Worm (Caenorhabditis elegans) whole organism, mixed stage, embryonic: ENCODE data around the gene spe-26.

Experiments
- M03D4.4 ChIP-seq: sonication (generic microtip); optimal IDR thresholded peaks from 2 replicates; lab custom pipeline; 2017; ENCODE audit warnings: mild to moderate bottlenecking, missing genetic modification characterization, missing compliant biosample characterization
- bed-3 ChIP-seq: fragments of 200-800 bp; sonication (Bioruptor generic); optimal IDR thresholded peaks from 3 replicates; lab custom pipeline; 2018; ENCODE audit warnings: mild to moderate bottlenecking, missing genetic modification characterization, moderate library complexity, missing compliant biosample characterization
- ceh-39 ChIP-seq: fragments of 150-350 bp; optimal IDR thresholded peaks from 2 replicates; lab custom pipeline; 2014; ENCODE audit warnings: missing biosample characterization, missing genetic modification characterization
- ceh-43 ChIP-seq: fragments of 200-800 bp; sonication (Bioruptor generic); optimal IDR thresholded peaks from 2 replicates; lab custom pipeline; 2018; ENCODE audit warnings: mild to moderate bottlenecking, missing genetic modification characterization, moderate library complexity, missing compliant biosample characterization
- ceh-83 ChIP-seq: fragments of 200-800 bp; sonication (Bioruptor generic); optimal IDR thresholded peaks from 2 replicates; lab custom pipeline; 2018; ENCODE audit warnings: mild to moderate bottlenecking, missing genetic modification characterization, missing compliant biosample characterization
- ces-1 ChIP-seq: fragments of 150-350 bp; optimal IDR thresholded peaks from 2 replicates; lab custom pipeline; 2014; ENCODE audit warnings: missing biosample characterization, missing genetic modification reagents, missing genetic modification characterization
- cnd-1 ChIP-seq: fragments of 200-800 bp; sonication (Bioruptor generic); optimal IDR thresholded peaks from 2 replicates; lab custom pipeline; 2018; ENCODE audit warnings: mild to moderate bottlenecking, missing genetic modification characterization, missing compliant biosample characterization
- drap-1 ChIP-seq: fragments of 200-800 bp; sonication (Bioruptor generic); optimal IDR thresholded peaks from 3 replicates; lab custom pipeline; 2018; ENCODE audit warnings: mild to moderate bottlenecking, missing genetic modification characterization, missing compliant biosample characterization
- elt-1 ChIP-seq: sonication (generic microtip); optimal IDR thresholded peaks from 2 replicates; lab custom pipeline; 2017; ENCODE audit warnings: missing genetic modification characterization, mild to moderate bottlenecking, missing compliant biosample characterization, antibody characterized with exemption, moderate library complexity, borderline replicate concordance; ENCODE audit not compliant: insufficient read depth
- elt-3 ChIP-seq: fragments of 150-350 bp; optimal IDR thresholded peaks from 2 replicates; lab custom pipeline; 2014; ENCODE audit warnings: missing biosample characterization, missing genetic modification characterization
- flh-1 ChIP-seq: fragments of 200-800 bp; sonication (Bioruptor generic); optimal IDR thresholded peaks from 2 replicates; lab custom pipeline; 2018; ENCODE audit warnings: mild to moderate bottlenecking, missing genetic modification characterization, moderate library complexity, missing compliant biosample characterization
- ham-2 ChIP-seq: fragments of 200-800 bp; sonication (Bioruptor generic); optimal IDR thresholded peaks from 2 replicates; lab custom pipeline; 2018; ENCODE audit warnings: mild to moderate bottlenecking, missing genetic modification characterization, missing compliant biosample characterization
- hlh-1 ChIP-seq: fragments of 150-350 bp; optimal IDR thresholded peaks from 2 replicates; lab custom pipeline; 2014; ENCODE audit warnings: missing biosample characterization, missing genetic modification reagents, missing genetic modification characterization
- lin-13 ChIP-seq: fragments of 150-350 bp; optimal IDR thresholded peaks from 2 replicates; lab custom pipeline; 2014; ENCODE audit warnings: missing biosample characterization, missing genetic modification characterization
- lin-32 ChIP-seq: fragments of 200-800 bp; sonication (Bioruptor generic); optimal IDR thresholded peaks from 2 replicates; lab custom pipeline; 2018; ENCODE audit warnings: mild to moderate bottlenecking, missing genetic modification characterization, missing compliant biosample characterization
- lsy-2 ChIP-seq: fragments of 150-350 bp; optimal IDR thresholded peaks from 2 replicates; lab custom pipeline; 2014; ENCODE audit warnings: missing biosample characterization, missing genetic modification characterization
- mab-5 ChIP-seq: fragments of 150-350 bp; optimal IDR thresholded peaks from 2 replicates; lab custom pipeline; 2014; ENCODE audit warnings: missing biosample characterization, missing genetic modification characterization
- mls-2 ChIP-seq: sonication (generic microtip); optimal IDR thresholded peaks from 2 replicates; lab custom pipeline; 2016; ENCODE audit warnings: mild to moderate bottlenecking, missing genetic modification characterization, moderate library complexity, missing compliant biosample characterization
- nhr-12 ChIP-seq: fragments of 150-350 bp; optimal IDR thresholded peaks from 2 replicates; lab custom pipeline; 2014; ENCODE audit warnings: missing biosample characterization, missing genetic modification characterization
- nhr-2 ChIP-seq: fragments of 150-350 bp; optimal IDR thresholded peaks from 2 replicates; lab custom pipeline; 2014; ENCODE audit warnings: missing biosample characterization, missing genetic modification characterization
- nhr-237 ChIP-seq: fragments of 150-350 bp; optimal IDR thresholded peaks from 2 replicates; lab custom pipeline; 2014; ENCODE audit warnings: missing biosample characterization, missing genetic modification characterization
- nhr-28 ChIP-seq: fragments of 150-350 bp; optimal IDR thresholded peaks from 2 replicates; lab custom pipeline; 2014; ENCODE audit warnings: missing biosample characterization, missing genetic modification characterization
- nhr-76 ChIP-seq: sonication (generic microtip); optimal IDR thresholded peaks from 2 replicates; lab custom pipeline; 2017; ENCODE audit warnings: missing biosample characterization, missing genetic modification characterization
- pha-4 ChIP-seq: fragments of 150-350 bp; optimal IDR thresholded peaks from 2 replicates; lab custom pipeline; 2018; ENCODE audit warnings: missing biosample characterization, missing genetic modification reagents, missing genetic modification characterization
- sem-2 ChIP-seq: fragments of 200-800 bp; sonication (Bioruptor generic); optimal IDR thresholded peaks from 2 replicates; lab custom pipeline; 2018; ENCODE audit warnings: mild to moderate bottlenecking, missing genetic modification characterization, missing compliant biosample characterization
- snpc-4 ChIP-seq: fragments of 150-350 bp; optimal IDR thresholded peaks from 2 replicates; lab custom pipeline; 2014; ENCODE audit warnings: missing biosample characterization, missing genetic modification characterization
- sptf-1 ChIP-seq: sonication (generic microtip); optimal IDR thresholded peaks from 2 replicates; lab custom pipeline; 2017; ENCODE audit warnings: mild to moderate bottlenecking, missing genetic modification characterization, moderate library complexity, missing compliant biosample characterization
- tbx-8 ChIP-seq: fragments of 200-800 bp; sonication (Bioruptor generic); optimal IDR thresholded peaks from 2 replicates; lab custom pipeline; 2018; ENCODE audit warnings: mild to moderate bottlenecking, missing genetic modification characterization, moderate library complexity, missing compliant biosample characterization
- unc-120 ChIP-seq: sonication (generic microtip); optimal IDR thresholded peaks from 2 replicates; lab custom pipeline; 2017; ENCODE audit warnings: missing genetic modification characterization, missing compliant biosample characterization; ENCODE audit not compliant: poor library complexity, severe bottlenecking
- unc-39 ChIP-seq: fragments of 150-350 bp; optimal IDR thresholded peaks from 2 replicates; lab custom pipeline; 2014; ENCODE audit warnings: missing biosample characterization, missing genetic modification characterization
- unc-62 ChIP-seq: fragments of 150-350 bp; optimal IDR thresholded peaks from 2 replicates; lab custom pipeline; 2014; ENCODE audit warnings: missing biosample characterization, missing genetic modification reagents, missing genetic modification characterization
- zip-8 ChIP-seq: fragments of 150-350 bp; optimal IDR thresholded peaks from 2 replicates; lab custom pipeline; 2014; ENCODE audit warnings: missing biosample characterization, missing genetic modification characterization
- ztf-11 ChIP-seq: fragments of 150-350 bp; optimal IDR thresholded peaks from 2 replicates; lab custom pipeline; 2014; ENCODE audit warnings: missing biosample characterization, missing genetic modification characterization

Gene spe-26

DNA sequence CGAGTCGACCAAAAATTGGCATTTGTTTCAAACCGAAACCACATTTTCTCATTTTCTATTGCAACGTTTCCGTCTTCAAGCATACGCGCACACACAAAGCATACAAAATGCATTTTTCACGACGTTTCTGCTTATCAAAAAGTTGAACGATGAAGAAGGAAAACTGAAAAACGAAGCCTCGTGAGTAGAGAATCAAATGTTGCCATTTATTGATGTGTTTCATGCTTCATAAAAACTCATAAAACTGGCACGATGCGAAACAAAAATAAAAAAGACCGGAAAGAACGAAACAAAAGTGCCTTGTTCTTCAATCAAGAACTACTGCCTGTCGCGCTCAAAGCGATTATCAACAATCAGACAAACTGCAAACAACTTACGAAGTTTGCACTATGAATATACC lies 28.7 kb upstream of the spe-26 start:
- no peak for TF ChIP-seq cnd-1 (tag; lab: Kevin White, UChicago)
- TF ChIP-seq mls-2 (tag; lab: Kevin White, UChicago): no peak
- TF ChIP-seq unc-62 (GFP tag; lab: Kevin White, UChicago): no peak
- TF ChIP-seq ceh-43 (GFP tag; lab: Kevin White, UChicago): no peak
- no peak for TF ChIP-seq ceh-39 (tag; lab: Kevin White, UChicago)
- no peak for TF ChIP-seq flh-1 (GFP tag; lab: Kevin White, UChicago)
- no peak for TF ChIP-seq ham-2 (GFP tag; lab: Kevin White, UChicago)
- TF ChIP-seq ceh-83 (GFP tag; lab: Kevin White, UChicago): no peak
- TF ChIP-seq hlh-1: no peak
- no peak for TF ChIP-seq tbx-8 (GFP tag; lab: Kevin White, UChicago)
- TF ChIP-seq drap-1 (GFP tag; lab: Kevin White, UChicago): no peak
- no peak for TF ChIP-seq nhr-2
- TF ChIP-seq nhr-28 (tag; lab: Kevin White, UChicago): no peak
- TF ChIP-seq unc-120 (tag; lab: Kevin White, UChicago): no peak
- no peak for TF ChIP-seq nhr-237 (tag; lab: Kevin White, UChicago)
- TF ChIP-seq elt-1 (tag; lab: Kevin White, UChicago): no peak
- no peak for TF ChIP-seq zip-8 (tag; lab: Kevin White, UChicago)
- TF ChIP-seq sptf-1: no peak
- no peak for TF ChIP-seq elt-3 (tag; lab: Kevin White, UChicago)

DNA sequence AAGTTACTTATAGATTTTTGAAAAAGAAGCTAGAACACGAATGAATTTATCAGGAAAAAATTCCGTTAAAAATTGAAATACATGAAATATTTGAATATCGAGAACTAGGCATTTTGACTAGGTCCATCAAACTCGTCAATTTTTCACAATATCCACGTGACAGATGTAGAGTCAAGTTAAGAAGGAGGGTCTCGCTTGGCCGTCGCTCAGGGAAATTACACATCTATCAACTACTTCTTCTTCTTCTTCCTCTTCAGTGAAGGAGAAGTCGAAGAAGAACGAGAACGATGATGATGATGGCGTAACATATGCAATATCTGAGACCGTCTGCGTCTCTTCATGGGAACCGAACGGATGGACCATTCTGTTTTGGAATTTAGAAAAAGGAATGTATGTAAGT lies 28.2 kb upstream of the spe-26 start:
- TF ChIP-seq lin-13 (tag; lab: Kevin White, UChicago) (no peak), unc-62 (GFP tag; lab: Kevin White, UChicago) (peak; percentile 75), sem-2 (GFP tag; lab: Kevin White, UChicago) (no peak), unc-120 (tag; lab: Kevin White, UChicago) (peak; percentile 30), ceh-43 (GFP tag; lab: Kevin White, UChicago) (no peak), hlh-1 (peak; percentile 38)
- TF ChIP-seq, all 35 proteins: peak for 3

DNA sequence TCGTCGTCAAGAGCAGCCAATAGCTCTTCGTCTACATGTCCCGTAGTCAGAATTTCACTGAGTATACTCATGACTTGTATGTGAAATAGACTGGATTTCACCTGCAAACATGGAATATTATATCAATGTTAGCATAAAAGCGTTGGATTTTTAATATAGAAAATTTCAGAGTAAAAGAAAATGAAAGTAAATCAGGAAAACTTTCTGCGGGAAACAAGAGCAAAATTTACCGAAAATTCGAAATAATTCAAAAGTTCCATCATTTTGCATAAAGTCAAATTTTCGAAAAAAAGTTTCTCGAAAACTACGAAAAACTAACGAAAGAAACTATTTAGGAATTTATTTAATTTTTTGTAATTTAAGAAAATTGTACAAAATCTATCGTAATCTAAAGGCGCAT lies 26.1 kb upstream of the spe-26 start, which contains the start of gene F13B12.6:
F13B12.6 (minus strand) TSS at position 101 of the 400 bp plus-strand sequence.
- TF ChIP-seq hlh-1 (no peak), drap-1 (GFP tag; lab: Kevin White, UChicago) (no peak), M03D4.4 (tag; lab: Kevin White, UChicago) (no peak), ceh-39 (tag; lab: Kevin White, UChicago) (no peak)

DNA sequence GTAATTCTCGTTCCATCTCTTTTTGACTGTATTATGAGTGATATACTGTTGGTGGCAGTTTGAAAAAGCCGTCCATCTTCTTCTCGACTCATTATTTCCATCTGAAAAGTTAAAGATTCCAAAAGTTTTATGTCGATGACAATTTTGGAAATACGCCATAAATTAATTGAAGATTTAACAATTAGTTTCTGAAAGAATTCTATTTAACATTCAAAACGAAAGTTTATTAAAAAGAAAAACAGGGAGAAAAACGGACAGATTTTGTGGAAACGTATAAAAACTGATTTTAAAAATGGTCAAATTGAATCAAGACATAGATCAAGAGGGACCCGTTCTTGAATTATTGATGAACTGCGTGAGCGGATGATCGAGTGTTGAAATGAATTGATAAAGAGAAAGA lies 22.1 kb upstream of the spe-26 start, which contains the start of gene R10H10.7:
R10H10.7 (minus strand) TSS at position 101 of the 400 bp plus-strand sequence.
- TF ChIP-seq mab-5 (tag; lab: Kevin White, UChicago): no peak
- TF ChIP-seq sptf-1: no peak
- no peak for TF ChIP-seq bed-3 (GFP tag; lab: Kevin White, UChicago)
- TF ChIP-seq ztf-11 (tag; lab: Kevin White, UChicago): no peak
- TF ChIP-seq ceh-83 (GFP tag; lab: Kevin White, UChicago): no peak
- no peak for TF ChIP-seq cnd-1 (tag; lab: Kevin White, UChicago)
- no peak for TF ChIP-seq snpc-4 (tag; lab: Kevin White, UChicago)

DNA sequence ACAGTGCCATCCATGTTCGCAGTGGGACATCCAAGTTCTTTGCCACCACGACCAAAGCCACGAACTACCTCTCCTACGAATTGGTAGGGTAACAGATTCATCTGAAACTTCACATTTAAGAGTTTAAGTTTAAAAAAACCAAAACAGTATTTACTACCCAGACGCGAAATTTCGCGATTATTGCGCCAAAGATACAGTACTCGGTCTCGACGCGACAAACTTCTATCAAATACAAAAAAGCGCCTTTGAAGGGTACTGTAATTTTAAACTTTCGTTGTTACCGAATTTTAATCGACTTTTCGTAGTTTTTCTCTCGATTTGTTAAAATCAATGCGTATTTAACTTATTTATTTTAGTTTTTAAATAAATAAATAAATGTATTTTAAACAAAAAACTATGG lies 17.6 kb upstream of the spe-26 start, which contains the start of gene rfk-1:
rfk-1 (minus strand) TSS at position 101 of the 400 bp plus-strand sequence.
- TF ChIP-seq unc-39: no peak

DNA sequence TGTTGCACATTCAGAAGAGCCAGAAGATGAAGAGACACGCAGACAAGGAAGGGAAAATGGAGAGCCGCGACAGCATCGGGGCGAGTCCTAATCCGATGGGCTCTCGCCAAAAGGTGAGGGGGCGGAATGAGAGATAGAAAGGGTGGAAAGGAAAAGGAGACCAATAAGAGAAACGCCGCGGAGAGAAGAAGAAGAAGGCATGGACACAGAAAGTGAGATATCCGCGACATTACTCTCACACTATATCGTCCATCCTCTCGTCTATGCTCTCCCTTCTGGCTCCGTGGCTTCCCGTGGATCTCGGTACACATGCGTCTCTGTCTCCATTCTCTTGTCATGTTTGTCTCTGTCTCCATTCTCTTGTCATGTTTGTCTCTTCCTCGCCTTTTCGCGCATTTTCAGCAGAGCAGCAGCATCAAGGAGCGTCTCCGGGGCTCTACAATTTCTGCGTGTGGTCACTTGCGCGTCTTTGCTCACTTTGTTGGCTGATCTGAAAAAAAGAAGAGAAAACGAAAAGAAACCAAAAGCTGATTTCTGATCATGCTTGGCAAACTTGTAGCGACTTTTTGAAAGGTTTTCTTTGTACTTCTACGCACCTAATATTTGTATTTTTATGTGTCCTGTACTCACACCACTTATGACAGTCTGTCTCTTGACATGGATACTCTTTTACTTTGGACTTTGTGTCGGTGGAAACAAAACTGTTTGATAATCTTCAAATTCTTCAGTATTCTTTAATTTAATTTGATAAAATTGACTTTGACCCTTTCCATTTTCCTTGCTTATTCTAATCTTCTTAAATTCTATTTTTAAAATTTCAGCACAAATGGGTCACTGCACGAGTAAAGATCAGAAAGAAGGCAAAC lies 11.7 kb upstream of the spe-26 start, which contains the start of gene gpa-7:
gpa-7 (plus strand) TSS at position 816 of the 866 bp plus-strand sequence.
- TF ChIP-seq lin-13 (tag; lab: Kevin White, UChicago) (peak; percentile 29), zip-8 (tag; lab: Kevin White, UChicago) (no peak), tbx-8 (GFP tag; lab: Kevin White, UChicago) (no peak), sptf-1 (peak; percentile 42), lsy-2 (no peak), flh-1 (GFP tag; lab: Kevin White, UChicago) (no peak), unc-39 (no peak), ceh-43 (GFP tag; lab: Kevin White, UChicago) (no peak), snpc-4 (tag; lab: Kevin White, UChicago) (no peak), cnd-1 (tag; lab: Kevin White, UChicago) (peak; percentile 8), bed-3 (GFP tag; lab: Kevin White, UChicago) (no peak), M03D4.4 (tag; lab: Kevin White, UChicago) (no peak), nhr-237 (tag; lab: Kevin White, UChicago) (no peak), mls-2 (tag; lab: Kevin White, UChicago) (peak; percentile 67), nhr-2 (no peak), nhr-12 (tag; lab: Kevin White, UChicago) (no peak), ham-2 (GFP tag; lab: Kevin White, UChicago) (peak; percentile 53), nhr-76 (tag; lab: Kevin White, UChicago) (no peak), ces-1 (peak; percentile 83), pha-4 (tag; lab: Kevin White, UChicago) (peak; percentile 14), elt-1 (tag; lab: Kevin White, UChicago) (no peak), unc-120 (tag; lab: Kevin White, UChicago) (peak; percentile 92), lin-32 (GFP tag; lab: Kevin White, UChicago) (no peak), ceh-83 (GFP tag; lab: Kevin White, UChicago) (no peak), unc-62 (GFP tag; lab: Kevin White, UChicago) (peak; percentile 52), elt-3 (tag; lab: Kevin White, UChicago) (no peak), nhr-28 (tag; lab: Kevin White, UChicago) (no peak), ceh-39 (tag; lab: Kevin White, UChicago) (no peak)
